Worm (Caenorhabditis elegans) whole organism, young adult: ENCODE results near the gene rsr-2.
A peak's percentile ranks its signal among the peaks of the same experiment; 100 is the strongest.

Experiments used
- B0261.1 ChIP-seq: sonication (generic microtip); optimal IDR thresholded peaks from 2 replicates; lab custom pipeline; 2016; ENCODE audit warnings: mild to moderate bottlenecking, missing genetic modification characterization, moderate library complexity, missing compliant biosample characterization
- C17E4.6 ChIP-seq: fragments of 200-800 bp; sonication (Bioruptor generic); IDR thresholded peaks from 2 replicates; pipeline ENCODE4 v1.3.6; 2022; ENCODE audit warnings: missing genetic modification reagents, missing genetic modification characterization, missing compliant biosample characterization
- F10E7.11 ChIP-seq: sonication (generic microtip); optimal IDR thresholded peaks from 2 replicates; lab custom pipeline; 2017; ENCODE audit warnings: mild to moderate bottlenecking, missing genetic modification characterization, moderate library complexity, missing compliant biosample characterization
- F33H1.4 ChIP-seq: fragments of 200-800 bp; sonication (Bioruptor generic); IDR thresholded peaks from 2 replicates; pipeline ENCODE4 v1.3.6; 2022; ENCODE audit warnings: missing genetic modification reagents, missing genetic modification characterization, missing compliant biosample characterization
- F52B5.7 ChIP-seq: sonication (generic microtip); optimal IDR thresholded peaks from 2 replicates; lab custom pipeline; 2016; ENCODE audit warnings: mild to moderate bottlenecking, missing genetic modification characterization, missing compliant biosample characterization
- F55B11.4 ChIP-seq: sonication (generic microtip); optimal IDR thresholded peaks from 2 replicates; lab custom pipeline; 2016; ENCODE audit warnings: missing compliant biosample characterization, missing genetic modification characterization, borderline replicate concordance; ENCODE audit not compliant: insufficient read depth
- F57C9.4 ChIP-seq: sonication (generic microtip); optimal IDR thresholded peaks from 2 replicates; lab custom pipeline; 2017; ENCODE audit warnings: mild to moderate bottlenecking, missing genetic modification characterization, missing compliant biosample characterization
- T26A5.8 ChIP-seq: sonication (generic microtip); optimal IDR thresholded peaks from 2 replicates; lab custom pipeline; 2016; ENCODE audit warnings: missing genetic modification characterization, missing compliant biosample characterization
- Y53G8AR.9 ChIP-seq: fragments of 200-800 bp; sonication (Bioruptor generic); conservative IDR thresholded peaks from 2 replicates; pipeline ENCODE4 v1.3.6; 2022; ENCODE audit warnings: missing genetic modification reagents, missing genetic modification characterization, missing compliant biosample characterization
- attf-6 ChIP-seq: fragments of 200-800 bp; sonication (Bioruptor generic); IDR thresholded peaks from 2 replicates; pipeline ENCODE4 v1.3.6; 2022; ENCODE audit warnings: missing genetic modification reagents, missing genetic modification characterization, missing compliant biosample characterization
- ceh-58 ChIP-seq: fragments of 200-800 bp; sonication (Bioruptor generic); IDR thresholded peaks from 2 replicates; pipeline ENCODE4 v1.3.6; 2022; ENCODE audit warnings: missing genetic modification characterization, missing compliant biosample characterization
- die-1 ChIP-seq: sonication (generic microtip); optimal IDR thresholded peaks from 2 replicates; lab custom pipeline; 2016; ENCODE audit warnings: missing genotype, mild to moderate bottlenecking, missing genetic modification characterization, missing compliant biosample characterization
- dox-1 ChIP-seq: fragments of 200-800 bp; sonication (Bioruptor generic); IDR thresholded peaks from 2 replicates; pipeline ENCODE4 v1.3.6; 2022; ENCODE audit warnings: missing genetic modification reagents, missing genetic modification characterization, missing compliant biosample characterization
- egrh-3 ChIP-seq: fragments of 200-800 bp; sonication (Bioruptor generic); IDR thresholded peaks from 2 replicates; pipeline ENCODE4 v1.3.6; 2022; ENCODE audit warnings: missing genetic modification reagents, missing genetic modification characterization, missing compliant biosample characterization
- gei-17 ChIP-seq: fragments of 200-800 bp; sonication (Bioruptor generic); optimal IDR thresholded peaks from 2 replicates; lab custom pipeline; 2018; ENCODE audit warnings: mild to moderate bottlenecking, missing genetic modification characterization, missing compliant biosample characterization
- hmg-1.2 ChIP-seq: fragments of 200-800 bp; sonication (Bioruptor generic); IDR thresholded peaks from 2 replicates; pipeline ENCODE4 v1.3.6; 2022; ENCODE audit warnings: missing genetic modification reagents, missing genetic modification characterization, missing compliant biosample characterization
- hmg-20 ChIP-seq: fragments of 200-800 bp; sonication (Bioruptor generic); IDR thresholded peaks from 2 replicates; pipeline ENCODE4 v1.3.6; 2022; ENCODE audit warnings: missing genetic modification reagents, missing genetic modification characterization, missing compliant biosample characterization
- hrde-1 ChIP-seq: sonication (generic microtip); optimal IDR thresholded peaks from 2 replicates; lab custom pipeline; 2016; ENCODE audit warnings: missing genetic modification characterization, mild to moderate bottlenecking, missing compliant biosample characterization, moderate library complexity, missing genotype, missing genetic modification reagents, borderline replicate concordance
- hsf-1 ChIP-seq: fragments of 200-800 bp; sonication (Bioruptor generic); IDR thresholded peaks from 2 replicates; pipeline ENCODE4 v1.3.6; 2022; ENCODE audit warnings: missing genetic modification reagents, missing genetic modification characterization, missing compliant biosample characterization
- let-526 ChIP-seq: fragments of 200-800 bp; sonication (Bioruptor generic); IDR thresholded peaks from 2 replicates; pipeline ENCODE4 v1.3.6; 2022; ENCODE audit warnings: missing genetic modification reagents, missing genetic modification characterization, missing compliant biosample characterization
- let-607 ChIP-seq, 2 experiments: fragments of 200-800 bp in 1 of 2; sonication (Bioruptor generic) in 1 of 2; sonication (generic microtip) in 1 of 2; optimal IDR thresholded peaks; 2 replicates each; lab custom pipeline; 2016 to 2018; ENCODE audit warnings: mild to moderate bottlenecking in 2 of 2, missing compliant biosample characterization in 2 of 2, missing genetic modification characterization in 2 of 2, moderate library complexity in 2 of 2, missing genotype in 1 of 2
- lin-26 ChIP-seq: fragments of 200-800 bp; sonication (Bioruptor generic); IDR thresholded peaks from 2 replicates; pipeline ENCODE4 v1.3.6; 2022; ENCODE audit warnings: missing genetic modification reagents, missing genetic modification characterization, missing compliant biosample characterization
- lin-35 ChIP-seq, 3 experiments: fragments of 150-350 bp in 2 of 3; sonication (generic microtip) in 1 of 3; optimal IDR thresholded peaks; 2 replicates each; lab custom pipeline; 2014 to 2018; ENCODE audit warnings: missing biosample characterization in 3 of 3, missing genetic modification characterization in 3 of 3, missing genetic modification reagents in 3 of 3
- lin-40 ChIP-seq: sonication (generic microtip); optimal IDR thresholded peaks from 2 replicates; lab custom pipeline; 2016; ENCODE audit warnings: missing genetic modification characterization, mild to moderate bottlenecking, missing compliant biosample characterization, missing genotype, missing genetic modification reagents
- lsy-27 ChIP-seq: sonication (generic microtip); optimal IDR thresholded peaks from 2 replicates; lab custom pipeline; 2017; ENCODE audit warnings: missing genetic modification characterization, mild to moderate bottlenecking, missing compliant biosample characterization, antibody characterized with exemption, missing genotype, borderline replicate concordance; ENCODE audit not compliant: insufficient read depth
- madf-10 ChIP-seq: sonication (generic microtip); optimal IDR thresholded peaks from 2 replicates; lab custom pipeline; 2016; ENCODE audit warnings: mild to moderate bottlenecking, missing genetic modification characterization, missing compliant biosample characterization
- nfya-1 ChIP-seq: sonication (generic microtip); optimal IDR thresholded peaks from 2 replicates; lab custom pipeline; 2017; ENCODE audit warnings: antibody characterized with exemption, missing compliant biosample characterization, missing genetic modification characterization, borderline replicate concordance; ENCODE audit not compliant: insufficient read depth
- pbrm-1 ChIP-seq: fragments of 200-800 bp; sonication (Bioruptor generic); IDR thresholded peaks from 2 replicates; pipeline ENCODE4 v1.3.6; 2022; ENCODE audit warnings: missing genetic modification reagents, missing genetic modification characterization, missing compliant biosample characterization
- tbx-9 ChIP-seq: sonication (generic microtip); optimal IDR thresholded peaks from 2 replicates; lab custom pipeline; 2016; ENCODE audit warnings: borderline replicate concordance, missing genetic modification characterization, inconsistent platforms, missing compliant biosample characterization
- zfh-2 ChIP-seq: fragments of 200-800 bp; sonication (Bioruptor generic); conservative IDR thresholded peaks from 2 replicates; pipeline ENCODE4 v1.3.6; 2022; ENCODE audit warnings: missing genetic modification reagents, missing genetic modification characterization, missing compliant biosample characterization
- ztf-6 ChIP-seq: fragments of 200-800 bp; sonication (Bioruptor generic); IDR thresholded peaks from 2 replicates; pipeline ENCODE4 v1.3.6; 2022; ENCODE audit warnings: missing genetic modification reagents, missing genetic modification characterization, missing compliant biosample characterization

rsr-2 gene

ce11 chrII:12222524-12222923 lies 2.6 kb upstream of the rsr-2 start (continued):
- TF ChIP-seq hrde-1 (tag; lab: Kevin White, UChicago) (no peak), ceh-58 (no peak), Y53G8AR.9 (GFP tag; lab: Robert Waterston, UW) (0 out of 2 replicates have a peak, but pooled peaks have one; percentile 14), lin-26 (0 out of 2 replicates have a peak, but pooled peaks have one; percentile 59)

- no peak for TF ChIP-seq hsf-1 (GFP tag; lab: Robert Waterston, UW)
- TF ChIP-seq F57C9.4 (tag; lab: Kevin White, UChicago): no peak
- TF ChIP-seq lin-40 (tag; lab: Kevin White, UChicago): no peak
- TF ChIP-seq die-1: no peak
- no peak for TF ChIP-seq F52B5.7 (tag; lab: Kevin White, UChicago)
- TF ChIP-seq zfh-2 (GFP tag; lab: Robert Waterston, UW): peak; percentile 45; the same call in 1 of the 2 replicates
- no peak for TF ChIP-seq gei-17 (GFP tag; lab: Kevin White, UChicago)
- TF ChIP-seq tbx-9 (tag; lab: Kevin White, UChicago): no peak
- TF ChIP-seq F55B11.4 (tag; lab: Kevin White, UChicago): no peak
- no peak for TF ChIP-seq T26A5.8
- no peak for TF ChIP-seq nfya-1 (tag; lab: Kevin White, UChicago)
- TF ChIP-seq C17E4.6 (GFP tag; lab: Robert Waterston, UW): no peak
- TF ChIP-seq attf-6: no peak
- TF ChIP-seq egrh-3 (GFP tag; lab: Robert Waterston, UW): peak; percentile 57; the same call in 1 of the 2 replicates
- TF ChIP-seq let-526 (GFP tag; lab: Robert Waterston, UW): no peak
These were observed 1.0 kb downstream of the rsr-2 start for ce11 chrII:12226192-12226591.

DNA sequence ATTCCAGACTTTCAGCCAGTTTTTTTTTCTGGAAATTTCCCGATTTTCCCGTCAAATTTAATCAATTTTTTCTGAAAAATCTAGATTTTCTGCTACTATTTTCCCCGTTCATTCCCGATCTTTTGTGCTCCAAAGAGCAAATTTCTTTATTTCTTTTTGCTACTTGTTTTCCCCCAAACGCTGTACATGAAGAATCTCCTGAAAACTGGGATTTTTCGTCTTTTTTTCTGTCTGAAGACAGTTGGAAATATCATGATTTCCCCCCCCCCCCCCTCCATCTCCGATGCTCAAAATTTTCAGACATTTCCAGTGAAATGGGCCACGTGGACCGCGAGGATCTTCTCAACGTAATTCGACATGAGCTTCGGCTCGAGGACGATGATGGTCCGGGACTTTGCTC lies 2.8 kb downstream of the rsr-2 start, which contains the start of gene sinh-1:
Gene sinh-1 (plus strand): TSS at position 301 of the 400 bp plus-strand sequence.
- TF ChIP-seq lsy-27 (tag; lab: Kevin White, UChicago) (no peak), F33H1.4 (GFP tag; lab: Robert Waterston, UW) (no peak), B0261.1 (tag; lab: Kevin White, UChicago) (no peak), hmg-1.2 (GFP tag; lab: Robert Waterston, UW) (no peak), madf-10 (tag; lab: Kevin White, UChicago) (no peak), C17E4.6 (GFP tag; lab: Robert Waterston, UW) (no peak), dox-1 (GFP tag; lab: Robert Waterston, UW) (no peak), let-526 (GFP tag; lab: Robert Waterston, UW) (no peak), F10E7.11 (tag; lab: Kevin White, UChicago) (no peak), pbrm-1 (no peak)

DNA sequence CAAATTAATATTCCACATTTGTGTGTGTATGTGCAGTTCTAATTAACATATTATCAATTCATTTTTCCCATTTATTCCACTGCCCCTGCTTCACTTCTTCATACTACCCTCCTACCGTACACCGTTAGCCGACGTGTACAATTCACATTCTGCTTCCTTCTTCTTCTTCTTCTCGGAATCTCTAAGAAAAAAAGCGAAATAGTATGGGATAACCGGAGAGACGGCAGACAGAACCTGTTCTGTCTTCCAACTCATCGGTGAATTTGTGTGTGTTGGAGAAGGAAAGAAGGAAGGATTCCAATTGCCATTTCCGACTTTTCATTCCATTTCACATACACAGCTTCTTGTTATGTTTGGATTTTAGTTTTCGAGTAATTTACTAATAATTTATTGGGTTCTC lies 12.4 kb downstream of the rsr-2 start:
- TF ChIP-seq let-607 (tag; optimal IDR thresholded peaks at IDR 0.05; lab: Kevin White, UChicago) (peak in 1 of 2 experiments; percentile 78), hmg-20 (GFP tag; lab: Robert Waterston, UW) (no peak)

ce11 chrII:12239449-12239848 lies 14.3 kb downstream of the rsr-2 start:
- TF ChIP-seq lin-35 (GFP tag; optimal IDR thresholded peaks at IDR 0.05; lab: Kevin White, UChicago): no peak
- no peak for TF ChIP-seq ztf-6 (GFP tag; lab: Robert Waterston, UW)
